Fruit fly (Drosophila melanogaster): ENCODE measurements around the gene Cpr72Ea.
A peak's percentile ranks its signal among the peaks of the same experiment; 100 is the strongest.

Cpr72Ea gene

DNA sequence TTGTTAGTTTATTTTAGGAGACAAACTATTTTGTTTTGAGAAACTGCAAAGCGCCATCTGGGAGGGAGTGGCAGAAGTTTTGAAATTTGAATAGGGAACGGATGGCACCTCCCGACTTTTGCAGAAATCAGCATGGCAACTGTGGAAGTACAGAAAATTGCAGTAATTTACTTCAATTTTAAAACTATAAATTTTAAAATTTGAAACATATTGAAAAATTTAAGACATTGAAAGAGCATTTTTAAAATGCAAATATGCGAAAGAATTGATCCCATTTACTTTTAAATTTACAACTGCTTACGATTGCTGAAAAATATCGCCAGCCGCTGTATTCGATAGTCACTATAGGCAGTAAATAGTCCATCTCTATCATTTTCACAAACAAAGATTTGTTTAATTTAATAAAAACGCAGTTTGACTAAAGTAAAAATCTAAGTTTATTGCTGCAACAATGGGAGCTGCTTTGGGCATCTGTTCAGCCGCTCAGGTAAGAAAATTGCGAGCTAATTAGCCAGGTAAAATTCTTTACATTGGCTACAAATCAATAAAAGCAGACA is 50.1 kb downstream of the Cpr72Ea start, which contains the start of gene Serinc (continued):
- peak; percentile 53 for TF ChIP-seq az2 (GFP tag; optimal IDR thresholded peaks at IDR 0.05)
- TF ChIP-seq BEAF-32 (GFP tag; optimal IDR thresholded peaks at IDR 0.05) = peak; percentile 97
- no peak for TF ChIP-seq ken (GFP tag; IDR thresholded peaks at IDR 0.05)
- TF ChIP-seq nerfin-1 (tag; optimal IDR thresholded peaks at IDR 0.05) = peak; percentile 61
- peak; percentile 46; the same call in 1 of the 2 replicates for TF ChIP-seq CG9215 (GFP tag; IDR thresholded peaks at IDR 0.05)
- TF ChIP-seq jing (GFP tag; optimal IDR thresholded peaks at IDR 0.05) = no peak
- peak; percentile 38 for TF ChIP-seq CG4854 (GFP tag; optimal IDR thresholded peaks at IDR 0.05)
- 0 out of 2 replicates have a peak, but pooled peaks have one; percentile 16 for TF ChIP-seq CG31224 (GFP tag; IDR thresholded peaks at IDR 0.05)
- peak; percentile 58 for TF ChIP-seq dysf (GFP tag; IDR thresholded peaks at IDR 0.05)
- peak; percentile 98 for TF ChIP-seq hbn (GFP tag; IDR thresholded peaks at IDR 0.05; ENCODE audit: partially characterized antibody)
- TF ChIP-seq lab (GFP tag; optimal IDR thresholded peaks at IDR 0.05) = no peak
- TF ChIP-seq CG12219 (GFP tag; optimal IDR thresholded peaks at IDR 0.05) = no peak
- TF ChIP-seq CG9817 (tag; optimal IDR thresholded peaks at IDR 0.05) = peak; percentile 21
- TF ChIP-seq CG12659 (GFP tag; optimal IDR thresholded peaks at IDR 0.05) = peak; percentile 84
- TF ChIP-seq CG31388 (GFP tag; optimal IDR thresholded peaks at IDR 0.05) = peak; percentile 17
- TF ChIP-seq Dip2 (GFP tag; IDR thresholded peaks at IDR 0.05) = no peak
- no peak for TF ChIP-seq MTF-1 (GFP tag; optimal IDR thresholded peaks at IDR 0.05; ENCODE audit: borderline replicate concordance)
- TF ChIP-seq MESR4 (GFP tag; optimal IDR thresholded peaks at IDR 0.05) = peak; percentile 73
- TF ChIP-seq h (optimal IDR thresholded peaks at IDR 0.05) = no peak
- TF ChIP-seq CG9876 (GFP tag; optimal IDR thresholded peaks at IDR 0.05) = no peak
- peak; percentile 90 for TF ChIP-seq sens (GFP tag)
- TF ChIP-seq MBD-R2 (GFP tag; IDR thresholded peaks at IDR 0.05) = peak; percentile 78
- TF ChIP-seq Hand (GFP tag; optimal IDR thresholded peaks at IDR 0.05) = no peak
- TF ChIP-seq zfh1 (GFP tag; IDR thresholded peaks at IDR 0.05) = 0 out of 3 replicates have a peak, but pooled peaks have one; percentile 52
- TF ChIP-seq row (GFP tag; IDR thresholded peaks at IDR 0.05) = peak; percentile 81
- no peak for TF ChIP-seq Elba2 (GFP tag; optimal IDR thresholded peaks at IDR 0.05)
- peak; percentile 63 for TF ChIP-seq mam (GFP tag; optimal IDR thresholded peaks at IDR 0.05)
- TF ChIP-seq trem (tag; optimal IDR thresholded peaks at IDR 0.05) = peak; percentile 88
- TF ChIP-seq caup (GFP tag; optimal IDR thresholded peaks at IDR 0.05; ENCODE audit: severe bottlenecking) = peak; percentile 59
- TF ChIP-seq tio (GFP tag; optimal IDR thresholded peaks at IDR 0.05) = no peak
- TF ChIP-seq HLH54F (GFP tag; optimal IDR thresholded peaks at IDR 0.05) = peak; percentile 58
- TF ChIP-seq sens-2 (GFP tag; IDR thresholded peaks at IDR 0.05) = no peak
- peak; percentile 59 for TF ChIP-seq Dp (GFP tag; optimal IDR thresholded peaks at IDR 0.05)
- no peak for TF ChIP-seq klu (GFP tag; IDR thresholded peaks at IDR 0.05)
- TF ChIP-seq Dref (GFP tag; IDR thresholded peaks at IDR 0.05) = peak; percentile 52
- peak; percentile 48 for TF ChIP-seq HHEX (GFP tag; optimal IDR thresholded peaks at IDR 0.05)
- no peak for TF ChIP-seq toy (GFP tag; IDR thresholded peaks at IDR 0.05)
- TF ChIP-seq cg (GFP tag; optimal IDR thresholded peaks at IDR 0.05) = no peak
- TF ChIP-seq Fer1 (GFP tag; optimal IDR thresholded peaks at IDR 0.05) = peak; percentile 47
- TF ChIP-seq Ada2b (GFP tag; IDR thresholded peaks at IDR 0.05) = peak; percentile 21; the same call in 1 of the 2 replicates
- peak; percentile 97 for TF ChIP-seq CG14860 (GFP tag; IDR thresholded peaks at IDR 0.05; ENCODE audit: partially characterized antibody)
- TF ChIP-seq fd3F (GFP tag; optimal IDR thresholded peaks at IDR 0.05) = peak; percentile 17
- TF ChIP-seq CG43689 (GFP tag; IDR thresholded peaks at IDR 0.05) = no peak
- peak; percentile 83 for TF ChIP-seq CG8924 (tag; optimal IDR thresholded peaks at IDR 0.05)
- TF ChIP-seq ro (GFP tag; IDR thresholded peaks at IDR 0.05) = no peak
- TF ChIP-seq Lpt (GFP tag; optimal IDR thresholded peaks at IDR 0.05) = no peak
- TF ChIP-seq dimm (GFP tag; IDR thresholded peaks at IDR 0.05) = no peak
- TF ChIP-seq mirr (GFP tag; optimal IDR thresholded peaks at IDR 0.05) = no peak
- peak; percentile 63 for TF ChIP-seq CG4820 (GFP tag; optimal IDR thresholded peaks at IDR 0.05)
- TF ChIP-seq CG1792 (GFP tag; optimal IDR thresholded peaks at IDR 0.05) = peak; percentile 43
